Worm (Caenorhabditis elegans): Measurements from ENCODE around the gene fbxb-37.

The fbxb-37 gene

DNA sequence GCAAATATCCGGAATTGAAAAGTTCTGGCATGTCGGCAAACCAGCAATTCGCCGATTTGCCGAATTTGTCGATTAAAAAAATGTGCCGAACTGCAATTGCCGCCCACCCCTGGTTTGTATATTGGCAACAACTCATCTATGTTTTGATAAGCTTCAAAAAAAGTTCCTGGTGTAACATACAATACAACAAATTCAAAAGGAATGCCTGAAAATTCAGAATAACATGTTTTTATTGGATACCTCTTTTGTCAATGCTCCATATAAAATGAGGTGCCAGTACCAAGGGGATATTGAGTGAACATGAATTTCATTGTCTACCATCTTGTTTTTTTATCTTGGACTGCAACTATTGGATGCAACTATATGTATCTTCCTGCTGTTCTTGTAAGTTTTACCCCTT is 12.4 kb downstream of the fbxb-37 start, which contains the start of gene T16A1.4:
TSS of gene T16A1.4 (plus strand) at position 301 of the 400 bp plus-strand sequence.
- TF ChIP-seq nhr-10 (tag; optimal IDR thresholded peaks at IDR 0.05) = no peak
- no peak for TF ChIP-seq R02D3.7 (tag; optimal IDR thresholded peaks at IDR 0.05)
- no peak for TF ChIP-seq pqm-1 (tag; optimal IDR thresholded peaks at IDR 0.05)
- TF ChIP-seq unc-39 (tag; optimal IDR thresholded peaks at IDR 0.05) = no peak
- TF ChIP-seq ztf-11 (tag; optimal IDR thresholded peaks at IDR 0.05) = no peak
- TF ChIP-seq ZK337.2 (GFP tag; IDR thresholded peaks at IDR 0.05) = no peak
- no peak for TF ChIP-seq lin-15B (tag; optimal IDR thresholded peaks at IDR 0.05)
- no peak for TF ChIP-seq nhr-237 (tag; optimal IDR thresholded peaks at IDR 0.05)
- no peak for TF ChIP-seq lin-29 (GFP tag; IDR thresholded peaks at IDR 0.05)

DNA sequence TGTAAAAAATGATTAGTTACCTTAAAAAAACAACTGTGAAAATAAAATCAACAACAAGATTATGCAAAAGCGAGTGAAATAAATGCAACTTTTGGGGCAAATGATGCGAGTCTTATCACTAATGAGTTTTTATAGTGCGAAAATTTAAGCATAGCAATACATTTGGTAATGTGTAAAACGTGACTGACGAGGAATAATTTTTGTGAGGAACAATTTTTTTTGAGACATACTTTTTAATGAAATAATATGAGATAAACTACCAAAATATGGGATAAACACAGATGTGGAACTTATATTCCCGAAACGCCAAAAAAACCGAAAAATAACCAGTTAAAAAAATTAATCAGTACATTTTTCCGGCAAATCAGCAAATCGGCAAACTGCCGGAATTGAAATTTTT is 13.3 kb downstream of the fbxb-37 start, which contains the start of gene F07E5.9:
TSS of gene F07E5.9 (minus strand) at position 101 of the 400 bp plus-strand sequence.
- TF ChIP-seq cey-2 (tag; optimal IDR thresholded peaks at IDR 0.05; ENCODE audit: borderline replicate concordance, insufficient read depth) = no peak
- no peak for TF ChIP-seq T26A8.4 (GFP tag; IDR thresholded peaks at IDR 0.05)
- TF ChIP-seq mep-1 (tag; optimal IDR thresholded peaks at IDR 0.05) = no peak
- TF ChIP-seq lim-7 (GFP tag; IDR thresholded peaks at IDR 0.05) = no peak
- no peak for TF ChIP-seq nhr-11 (tag; optimal IDR thresholded peaks at IDR 0.05)
- no peak for TF ChIP-seq aly-2 (tag; optimal IDR thresholded peaks at IDR 0.05)
- TF ChIP-seq snpc-1.2 (GFP tag; IDR thresholded peaks at IDR 0.05) = no peak
- no peak for TF ChIP-seq nhr-48 (tag; optimal IDR thresholded peaks at IDR 0.05)
- TF ChIP-seq zfp-2 (tag; optimal IDR thresholded peaks at IDR 0.05) = no peak
- TF ChIP-seq dmd-6 (GFP tag; IDR thresholded peaks at IDR 0.05) = no peak
- no peak for TF ChIP-seq fos-1 (tag; optimal IDR thresholded peaks at IDR 0.05)
- no peak for TF ChIP-seq unc-39 (tag; optimal IDR thresholded peaks at IDR 0.05)
- TF ChIP-seq hmg-1.1 (GFP tag; IDR thresholded peaks at IDR 0.05) = no peak
- TF ChIP-seq gei-8 (GFP tag; optimal IDR thresholded peaks at IDR 0.05) = no peak
- no peak for TF ChIP-seq spr-3 (GFP tag; optimal IDR thresholded peaks at IDR 0.05)
- no peak for TF ChIP-seq lsy-2 (tag; optimal IDR thresholded peaks at IDR 0.05)
- no peak for TF ChIP-seq zfp-3 (GFP tag; conservative IDR thresholded peaks at IDR 0.05)

DNA sequence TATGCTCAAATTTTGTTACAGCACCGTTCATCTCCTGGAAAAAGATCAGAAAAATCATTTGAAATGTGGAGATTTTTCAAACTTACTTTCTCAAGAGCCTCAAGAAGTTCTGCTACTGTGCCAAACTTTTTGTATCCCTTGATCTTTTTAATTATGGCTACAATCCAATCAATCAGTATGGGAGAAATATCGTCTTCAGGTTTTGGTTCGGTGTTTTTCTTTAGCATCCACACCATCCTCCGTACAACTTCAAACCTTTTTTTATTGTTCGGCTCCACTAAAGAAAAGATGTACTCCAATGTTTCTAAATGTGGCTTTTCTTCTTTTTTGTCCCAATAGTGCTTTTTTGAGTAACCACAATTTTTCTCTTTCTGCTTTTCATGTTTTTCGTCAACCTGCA is 17.2 kb downstream of the fbxb-37 start:
- TF ChIP-seq unc-62 (GFP tag; optimal IDR thresholded peaks at IDR 0.05 in 1 of 2) (peak in 1 of 2 experiments; percentile 95), unc-62 (tag; optimal IDR thresholded peaks at IDR 0.05) (no peak), zip-2 (tag; optimal IDR thresholded peaks at IDR 0.05) (no peak), ceh-44 (GFP tag; IDR thresholded peaks at IDR 0.05) (no peak), zip-11 (GFP tag; IDR thresholded peaks at IDR 0.05) (no peak)

DNA sequence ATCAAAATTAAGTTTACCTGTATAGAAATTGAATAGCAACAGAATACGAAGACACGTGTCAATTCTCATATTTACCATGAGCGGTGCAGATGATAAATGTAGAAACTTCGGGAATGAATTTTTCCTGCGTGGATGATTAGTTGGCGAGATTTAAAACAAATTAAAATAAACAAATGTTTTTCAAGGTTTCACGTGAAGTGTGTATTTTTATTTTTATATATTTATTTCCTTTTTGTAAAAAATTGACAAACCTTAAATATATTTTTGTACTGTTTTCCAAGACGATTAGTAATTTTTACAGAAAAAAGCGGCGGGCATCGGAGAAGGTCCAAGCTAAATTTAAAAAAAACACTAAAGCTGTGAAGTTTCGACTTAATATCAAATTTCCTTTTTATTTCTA is 18.2 kb downstream of the fbxb-37 start, which contains the start of gene F07E5.8:
TSS of gene F07E5.8 (minus strand) at position 101 of the 400 bp plus-strand sequence.
- TF ChIP-seq egl-27 (tag; optimal IDR thresholded peaks at IDR 0.05) = no peak

DNA sequence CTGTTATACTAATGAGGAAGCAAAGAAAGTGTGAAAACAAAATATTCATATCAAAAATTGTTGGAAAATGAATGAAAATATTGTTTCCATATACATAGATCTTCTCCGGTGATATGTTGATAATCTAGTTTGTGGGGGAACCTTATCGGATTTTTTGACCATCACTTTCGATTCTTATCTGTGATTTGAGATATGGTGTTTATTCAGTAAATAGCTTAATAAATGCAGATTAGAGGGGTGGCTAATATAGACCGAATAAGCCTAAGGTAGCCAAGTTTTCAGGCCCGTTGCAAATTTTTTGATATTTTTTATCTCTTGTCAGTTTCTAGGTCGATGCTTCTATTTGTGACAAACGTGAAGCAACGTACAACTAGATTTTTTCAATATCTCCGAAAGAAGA is 22.2 kb downstream of the fbxb-37 start, which contains the start of gene F07E5.7:
TSS of gene F07E5.7 (minus strand) at position 101 of the 400 bp plus-strand sequence.
- TF ChIP-seq unc-130 (GFP tag; optimal IDR thresholded peaks at IDR 0.05) (no peak), F44E2.7 (GFP tag; IDR thresholded peaks at IDR 0.05) (no peak), unc-62 (GFP tag; optimal IDR thresholded peaks at IDR 0.05 in 1 of 2) (no peak), unc-62 (tag; optimal IDR thresholded peaks at IDR 0.05) (no peak), attf-4 (tag; optimal IDR thresholded peaks at IDR 0.05) (no peak), hlh-30 (tag; optimal IDR thresholded peaks at IDR 0.05; ENCODE audit: insufficient read depth) (no peak), aly-2 (tag; optimal IDR thresholded peaks at IDR 0.05) (no peak), lsy-2 (tag; optimal IDR thresholded peaks at IDR 0.05) (no peak), nhr-10 (tag; optimal IDR thresholded peaks at IDR 0.05) (no peak), nhr-11 (tag; optimal IDR thresholded peaks at IDR 0.05) (no peak), zip-2 (tag; optimal IDR thresholded peaks at IDR 0.05) (no peak), jun-1 (tag; optimal IDR thresholded peaks at IDR 0.05) (no peak), arid-1 (GFP tag; conservative IDR thresholded peaks at IDR 0.05) (no peak), F10B5.3 (tag; optimal IDR thresholded peaks at IDR 0.05) (no peak), egl-27 (tag; optimal IDR thresholded peaks at IDR 0.05) (no peak), lin-38 (GFP tag; IDR thresholded peaks at IDR 0.05) (no peak), Y105C5A.15 (GFP tag; IDR thresholded peaks at IDR 0.05) (no peak), saeg-2 (GFP tag; IDR thresholded peaks at IDR 0.05) (no peak), pha-4 (GFP tag; IDR thresholded peaks at IDR 0.05) (no peak), pha-4 (tag; optimal IDR thresholded peaks at IDR 0.05) (no peak), Y5F2A.4 (GFP tag; optimal IDR thresholded peaks at IDR 0.05) (no peak), mdl-1 (tag; optimal IDR thresholded peaks at IDR 0.05) (no peak)

Data from whole organism, L4 larva.